Worm (Caenorhabditis elegans): ENCODE data around the gene srz-97.

srz-97 gene

ce11 chrV:14414964-14415564 is 53.0 kb downstream of the srz-97 start, which contains the start of the genes nxf-1 and C15H11.11 (continued):
- peak; percentile 58 for TF ChIP-seq ceh-28 (tag; optimal IDR thresholded peaks at IDR 0.05)
- peak; percentile 88 for TF ChIP-seq pha-4 (tag; optimal IDR thresholded peaks at IDR 0.05)
- no peak for TF ChIP-seq fkh-2 (tag; optimal IDR thresholded peaks at IDR 0.05)
- TF ChIP-seq nhr-25 (tag; optimal IDR thresholded peaks at IDR 0.05) = peak; percentile 44
- no peak for TF ChIP-seq fos-1 (tag; optimal IDR thresholded peaks at IDR 0.05)
- TF ChIP-seq lin-15B (tag; optimal IDR thresholded peaks at IDR 0.05) = peak; percentile 56
- TF ChIP-seq aly-2 (tag; optimal IDR thresholded peaks at IDR 0.05) = no peak
- TF ChIP-seq mdl-1 (tag; optimal IDR thresholded peaks at IDR 0.05) = no peak
- no peak for TF ChIP-seq lsy-12 (tag; optimal IDR thresholded peaks at IDR 0.05)
- TF ChIP-seq pqm-1 (tag; optimal IDR thresholded peaks at IDR 0.05) = peak; percentile 68
- peak; percentile 79 for TF ChIP-seq jun-1 (tag; optimal IDR thresholded peaks at IDR 0.05)
- peak; percentile 73 for TF ChIP-seq hmg-11 (tag; optimal IDR thresholded peaks at IDR 0.05)
- no peak for TF ChIP-seq ceh-16 (tag; optimal IDR thresholded peaks at IDR 0.05)
- no peak for TF ChIP-seq nhr-76 (tag; optimal IDR thresholded peaks at IDR 0.05)
- no peak for TF ChIP-seq ceh-9 (tag; optimal IDR thresholded peaks at IDR 0.05)

- TF ChIP-seq ztf-11 (tag; optimal IDR thresholded peaks at IDR 0.05) (no peak), mml-1 (tag; optimal IDR thresholded peaks at IDR 0.05) (no peak), mdl-1 (tag; optimal IDR thresholded peaks at IDR 0.05) (no peak), lin-39 (tag; optimal IDR thresholded peaks at IDR 0.05) (no peak), aly-2 (tag; optimal IDR thresholded peaks at IDR 0.05) (no peak), nhr-28 (tag; optimal IDR thresholded peaks at IDR 0.05) (no peak), ceh-28 (tag; optimal IDR thresholded peaks at IDR 0.05) (no peak), jun-1 (tag; optimal IDR thresholded peaks at IDR 0.05) (peak; percentile 58), elt-2 (tag; optimal IDR thresholded peaks at IDR 0.05) (peak; percentile 71), skn-1 (tag; optimal IDR thresholded peaks at IDR 0.05) (peak; percentile 10), hmg-11 (tag; optimal IDR thresholded peaks at IDR 0.05) (no peak), daf-12 (tag; optimal IDR thresholded peaks at IDR 0.05) (no peak), unc-39 (tag; optimal IDR thresholded peaks at IDR 0.05) (no peak), ceh-9 (tag; optimal IDR thresholded peaks at IDR 0.05) (no peak), nhr-12 (tag; optimal IDR thresholded peaks at IDR 0.05) (no peak), fos-1 (tag; optimal IDR thresholded peaks at IDR 0.05) (no peak), R02D3.7 (tag; optimal IDR thresholded peaks at IDR 0.05) (no peak), pqm-1 (tag; optimal IDR thresholded peaks at IDR 0.05) (peak; percentile 86), tbx-2 (tag; optimal IDR thresholded peaks at IDR 0.05) (no peak)
Observed at ce11 chrV:14414032-14414431, 54.0 kb downstream of the srz-97 start.
